Worm (Caenorhabditis elegans) whole organism, L4/young adult: ENCODE data around the gene alh-7.

Source experiments
- W03F9.2 ChIP-seq: fragments of 150-350 bp; optimal IDR thresholded peaks from 2 replicates; lab custom pipeline; 2014; ENCODE audit warnings: missing biosample characterization, missing genetic modification characterization
- dao-5 ChIP-seq: sonication (generic microtip); optimal IDR thresholded peaks from 2 replicates; lab custom pipeline; 2016; ENCODE audit warnings: missing genotype, missing genetic modification characterization, moderate library complexity, missing compliant biosample characterization
- him-1 ChIP-seq: sonication (generic microtip); optimal IDR thresholded peaks from 2 replicates; lab custom pipeline; 2016; ENCODE audit warnings: missing genotype, missing genetic modification reagents, missing genetic modification characterization, missing compliant biosample characterization

ce11 chrII:13508607-13509006 lies 17.0 kb upstream of the alh-7 start:
- no peak for TF ChIP-seq him-1 (tag; lab: Kevin White, UChicago)
- TF ChIP-seq dao-5 (tag; lab: Kevin White, UChicago) = no peak
- TF ChIP-seq W03F9.2 (tag; lab: Kevin White, UChicago) = no peak
